Worm (Caenorhabditis elegans) whole organism, midembryonic: Measurements from ENCODE around the gene lem-2.
A peak's percentile ranks its signal among the peaks of the same experiment; 100 is the strongest.

Source experiments
- T22C8.4 ChIP-seq: fragments of 200-800 bp; sonication (Bioruptor generic); IDR thresholded peaks from 2 replicates; pipeline ENCODE4 v1.3.6; 2022; ENCODE audit warnings: missing genetic modification characterization, missing compliant biosample characterization
- cog-1 ChIP-seq: sonication (generic microtip); optimal IDR thresholded peaks from 2 replicates; lab custom pipeline; 2016; ENCODE audit warnings: missing genetic modification characterization, missing compliant biosample characterization
- flt-1 ChIP-seq: fragments of 200-800 bp; sonication (Bioruptor generic); IDR thresholded peaks from 2 replicates; pipeline ENCODE4 v1.3.6; 2022; ENCODE audit warnings: missing genetic modification characterization, missing compliant biosample characterization
- klf-2 ChIP-seq: fragments of 200-800 bp; sonication (Bioruptor generic); conservative IDR thresholded peaks from 2 replicates; pipeline ENCODE4 v1.3.6; 2022; ENCODE audit warnings: missing genetic modification reagents, missing genetic modification characterization, missing compliant biosample characterization
- med-1 ChIP-seq: sonication (generic microtip); optimal IDR thresholded peaks from 2 replicates; lab custom pipeline; 2017; ENCODE audit warnings: missing genetic modification characterization, mild to moderate bottlenecking, missing compliant biosample characterization, antibody characterized with exemption, missing genetic modification reagents; ENCODE audit not compliant: insufficient read depth
- ref-1 ChIP-seq: fragments of 200-800 bp; sonication (Bioruptor generic); conservative IDR thresholded peaks from 2 replicates; pipeline ENCODE4 v1.3.6; 2022; ENCODE audit warnings: missing genetic modification reagents, missing genetic modification characterization, missing compliant biosample characterization
- tab-1 ChIP-seq: fragments of 200-800 bp; sonication (Bioruptor generic); IDR thresholded peaks from 2 replicates; pipeline ENCODE4 v1.3.6; 2022; ENCODE audit warnings: missing genetic modification characterization, missing compliant biosample characterization
- ztf-23 ChIP-seq: fragments of 200-800 bp; sonication (Bioruptor generic); IDR thresholded peaks from 2 replicates; pipeline ENCODE4 v1.3.6; 2022; ENCODE audit warnings: missing genetic modification reagents, missing genetic modification characterization, missing compliant biosample characterization
- ztf-29 ChIP-seq: fragments of 200-800 bp; sonication (Bioruptor generic); IDR thresholded peaks from 2 replicates; pipeline ENCODE4 v1.3.6; 2022; ENCODE audit warnings: missing genetic modification reagents, missing genetic modification characterization, missing compliant biosample characterization

- no peak for TF ChIP-seq flt-1
- TF ChIP-seq T22C8.4 (GFP tag; lab: Robert Waterston, UW) = no peak
- no peak for TF ChIP-seq ztf-29 (GFP tag; lab: Robert Waterston, UW)
- no peak for TF ChIP-seq ref-1 (GFP tag; lab: Robert Waterston, UW)
- TF ChIP-seq med-1 = no peak
- no peak for TF ChIP-seq klf-2 (GFP tag; lab: Robert Waterston, UW)
- TF ChIP-seq tab-1 (GFP tag; lab: Robert Waterston, UW) = no peak
- TF ChIP-seq cog-1 (tag; lab: Kevin White, UChicago) = no peak
- peak; percentile 22; the same call in 1 of the 2 replicates for TF ChIP-seq ztf-23 (GFP tag; lab: Robert Waterston, UW)
Observed at ce11 chrII:14018192-14018591, 45.1 kb upstream of the lem-2 start.
